Fruit fly (Drosophila melanogaster): ENCODE results near the gene inaF-A.

Gene inaF-A

dm6 chrX:11678539-11679040 lies 55.1 kb downstream of the inaF-A start, which contains the start of the genes Vlet and bif (continued):
- TF ChIP-seq onecut (GFP tag; IDR thresholded peaks at IDR 0.05) (no peak; the same call in 1 of the 2 replicates), gro (GFP tag; optimal IDR thresholded peaks at IDR 0.05) (peak; percentile 8), CG11085 (GFP tag; IDR thresholded peaks at IDR 0.05) (no peak), CG11723 (GFP tag; optimal IDR thresholded peaks at IDR 0.05) (peak; percentile 40), pnt (GFP tag; optimal IDR thresholded peaks at IDR 0.05) (peak; percentile 43), CG12236 (GFP tag; optimal IDR thresholded peaks at IDR 0.05) (no peak), dpn (GFP tag; optimal IDR thresholded peaks at IDR 0.05) (peak; percentile 37 to 60), Blimp-1 (GFP tag; optimal IDR thresholded peaks at IDR 0.05) (no peak), CG16815 (GFP tag; optimal IDR thresholded peaks at IDR 0.05) (peak; percentile 44), ara (GFP tag; IDR thresholded peaks at IDR 0.05) (no peak), twi (tag; optimal IDR thresholded peaks at IDR 0.05) (peak; percentile 44), Atf6 (GFP tag; IDR thresholded peaks at IDR 0.05) (peak; percentile 42; the same call in 1 of the 2 replicates), CG6765 (GFP tag; optimal IDR thresholded peaks at IDR 0.05) (peak; percentile 28), dm (GFP tag; optimal IDR thresholded peaks at IDR 0.05) (no peak), lilli (GFP tag; optimal IDR thresholded peaks at IDR 0.05) (peak; percentile 60), crc (GFP tag; optimal IDR thresholded peaks at IDR 0.05) (no peak), Sry-β (GFP tag; optimal IDR thresholded peaks at IDR 0.05) (peak; percentile 14), E2f1 (GFP tag; IDR thresholded peaks at IDR 0.05) (no peak; the same call in 1 of the 2 replicates), Fer3 (tag; optimal IDR thresholded peaks at IDR 0.05) (peak; percentile 69), oc (tag; optimal IDR thresholded peaks at IDR 0.05) (peak; percentile 39), CG13624 (GFP tag; optimal IDR thresholded peaks at IDR 0.05) (peak; percentile 23), run (tag; optimal IDR thresholded peaks at IDR 0.05) (no peak), ewg (GFP tag; optimal IDR thresholded peaks at IDR 0.05) (peak; percentile 50), maf-S (GFP tag; optimal IDR thresholded peaks at IDR 0.05) (no peak), luna (GFP tag; optimal IDR thresholded peaks at IDR 0.05) (no peak), scrt (GFP tag; optimal IDR thresholded peaks at IDR 0.05) (no peak), Atf-2 (GFP tag; optimal IDR thresholded peaks at IDR 0.05) (peak; percentile 19), CG17912 (GFP tag; optimal IDR thresholded peaks at IDR 0.05) (no peak), CG12219 (GFP tag; optimal IDR thresholded peaks at IDR 0.05) (no peak), phol (tag; optimal IDR thresholded peaks at IDR 0.05) (peak; percentile 78), unpg (GFP tag; optimal IDR thresholded peaks at IDR 0.05) (peak; percentile 56), CG30431 (GFP tag; optimal IDR thresholded peaks at IDR 0.05) (peak; percentile 32), al (GFP tag; IDR thresholded peaks at IDR 0.05) (peak; percentile 45), Chrac-16 (GFP tag; optimal IDR thresholded peaks at IDR 0.05) (peak; percentile 64), MESR4 (GFP tag; optimal IDR thresholded peaks at IDR 0.05) (no peak), ssp (GFP tag; IDR thresholded peaks at IDR 0.05) (peak; percentile 46), CG8089 (GFP tag; optimal IDR thresholded peaks at IDR 0.05) (no peak), dmrt11E (tag; optimal IDR thresholded peaks at IDR 0.05) (peak; percentile 66), Nf-YA (GFP tag; IDR thresholded peaks at IDR 0.05) (no peak), Bgb (GFP tag; IDR thresholded peaks at IDR 0.05; ENCODE audit: partially characterized antibody) (peak; percentile 61), knrl (GFP tag; IDR thresholded peaks at IDR 0.05; ENCODE audit: partially characterized antibody) (peak; percentile 50; the same call in 2 of the 3 replicates), CG2199 (GFP tag; IDR thresholded peaks at IDR 0.05) (no peak), CG14965 (GFP tag; optimal IDR thresholded peaks at IDR 0.05; ENCODE audit: borderline replicate concordance) (no peak), Myb (GFP tag; optimal IDR thresholded peaks at IDR 0.05) (peak; percentile 27), chn (GFP tag; optimal IDR thresholded peaks at IDR 0.05) (peak; percentile 43), nerfin-1 (tag; optimal IDR thresholded peaks at IDR 0.05) (peak; percentile 25), CrebB (tag; optimal IDR thresholded peaks at IDR 0.05) (peak; percentile 25), CG10565 (GFP tag; optimal IDR thresholded peaks at IDR 0.05) (no peak), MBD-R2 (GFP tag; IDR thresholded peaks at IDR 0.05) (peak; percentile 48), Dfd (GFP tag; optimal IDR thresholded peaks at IDR 0.05) (no peak), CG1647 (GFP tag; optimal IDR thresholded peaks at IDR 0.05) (peak; percentile 49)

Measured in whole organism, embryonic.